Worm (Caenorhabditis elegans): ENCODE results near the gene tdo-2.

- no peak for TF ChIP-seq elt-3 (tag; optimal IDR thresholded peaks at IDR 0.05)
- TF ChIP-seq ces-1 (GFP tag; optimal IDR thresholded peaks at IDR 0.05) = no peak
- no peak for TF ChIP-seq pha-4 (tag; optimal IDR thresholded peaks at IDR 0.05)
Observed at ce11 chrIII:5939453-5940296, 19.9 kb upstream of the tdo-2 start, which contains the start of gene ubq-1.

All from whole organism, mixed stage, embryonic.